Fruit fly (Drosophila melanogaster) whole organism, embryonic: ENCODE results near the gene Tmep.

Source experiments
- Blimp-1 ChIP-seq: fragments of 200-800 bp; sonication (Bioruptor generic); optimal IDR thresholded peaks from 3 replicates; lab custom pipeline; 2018; ENCODE audit warnings: missing biosample characterization, missing genetic modification characterization, mild to moderate bottlenecking, moderate library complexity, missing genetic modification reagents
- CG10321 ChIP-seq: fragments of 200-800 bp; sonication (Bioruptor generic); IDR thresholded peaks from 2 replicates; pipeline ENCODE4 v1.3.6; 2022; ENCODE audit warnings: missing biosample characterization, missing genetic modification characterization
- CG10462 ChIP-seq: fragments of 200-800 bp; sonication (Bioruptor generic); optimal IDR thresholded peaks from 2 replicates; lab custom pipeline; 2016; ENCODE audit warnings: missing biosample characterization, missing genetic modification characterization
- CG10543 ChIP-seq: fragments of 200-800 bp; sonication (Bioruptor generic); optimal IDR thresholded peaks from 3 replicates; lab custom pipeline; 2017; ENCODE audit warnings: missing biosample characterization, mild to moderate bottlenecking, missing genetic modification characterization, moderate library complexity
- CG10979 ChIP-seq: fragments of 200-800 bp; sonication (Bioruptor generic); optimal IDR thresholded peaks from 2 replicates; lab custom pipeline; 2018; ENCODE audit warnings: missing biosample characterization, mild to moderate bottlenecking, missing genetic modification characterization, moderate library complexity
- CG15011 ChIP-seq: fragments of 200-800 bp; sonication (Bioruptor generic); optimal IDR thresholded peaks from 3 replicates; lab custom pipeline; 2018; ENCODE audit warnings: missing biosample characterization, mild to moderate bottlenecking, missing genetic modification characterization
- CG15479 ChIP-seq: fragments of 200-800 bp; sonication (Bioruptor generic); optimal IDR thresholded peaks from 3 replicates; lab custom pipeline; 2019; ENCODE audit warnings: missing biosample characterization, mild to moderate bottlenecking, missing genetic modification characterization, moderate library complexity
- CG2678 ChIP-seq: fragments of 200-800 bp; sonication (Bioruptor generic); optimal IDR thresholded peaks from 3 replicates; lab custom pipeline; 2019; ENCODE audit warnings: missing biosample characterization, mild to moderate bottlenecking, missing genetic modification characterization, moderate library complexity
- CG34224 ChIP-seq: fragments of 200-800 bp; sonication (Bioruptor generic); IDR thresholded peaks from 3 replicates; pipeline ENCODE4 v1.3.6; 2022; ENCODE audit warnings: missing biosample characterization, missing genetic modification characterization; ENCODE audit not compliant: partially characterized antibody
- CG34422 ChIP-seq: fragments of 200-800 bp; sonication (Bioruptor generic); IDR thresholded peaks from 3 replicates; pipeline ENCODE4 v1.3.6; 2022; ENCODE audit warnings: missing biosample characterization, missing genetic modification characterization
- CG4707 ChIP-seq: fragments of 200-800 bp; sonication (Bioruptor generic); optimal IDR thresholded peaks from 2 replicates; lab custom pipeline; 2018; ENCODE audit warnings: missing biosample characterization, mild to moderate bottlenecking, missing genetic modification characterization, moderate library complexity
- CG5180 ChIP-seq: fragments of 200-800 bp; sonication (Bioruptor generic); optimal IDR thresholded peaks from 3 replicates; lab custom pipeline; 2017; ENCODE audit warnings: missing biosample characterization, missing genetic modification characterization, mild to moderate bottlenecking, moderate library complexity, missing genetic modification reagents
- CG6254 ChIP-seq: fragments of 200-800 bp; sonication (Bioruptor generic); optimal IDR thresholded peaks from 3 replicates; lab custom pipeline; 2017; ENCODE audit warnings: mild to moderate bottlenecking, missing biosample characterization, missing genetic modification reagents, missing genetic modification characterization
- CG6765 ChIP-seq: fragments of 200-800 bp; sonication (Bioruptor generic); optimal IDR thresholded peaks from 3 replicates; lab custom pipeline; 2017; ENCODE audit warnings: missing biosample characterization, mild to moderate bottlenecking, missing genetic modification characterization
- CG6791 ChIP-seq: fragments of 200-800 bp; sonication (Bioruptor generic); IDR thresholded peaks from 3 replicates; pipeline ENCODE4 v1.3.6; 2022; ENCODE audit warnings: missing biosample characterization, missing genetic modification characterization; ENCODE audit not compliant: partially characterized antibody
- CG7987 ChIP-seq: fragments of 200-800 bp; sonication (Bioruptor generic); optimal IDR thresholded peaks from 2 replicates; lab custom pipeline; 2018; ENCODE audit warnings: missing biosample characterization, mild to moderate bottlenecking, missing genetic modification characterization, moderate library complexity
- CG9437 ChIP-seq: fragments of 200-800 bp; sonication (Bioruptor generic); optimal IDR thresholded peaks from 2 replicates; lab custom pipeline; 2018; ENCODE audit warnings: missing biosample characterization, mild to moderate bottlenecking, missing genetic modification characterization
- CG9727 ChIP-seq: fragments of 200-800 bp; sonication (Bioruptor generic); optimal IDR thresholded peaks from 3 replicates; lab custom pipeline; 2017; ENCODE audit warnings: missing biosample characterization, mild to moderate bottlenecking, missing genetic modification characterization
- CTCF ChIP-seq: fragments of 200-800 bp; sonication (Bioruptor generic); optimal IDR thresholded peaks from 2 replicates; lab custom pipeline; 2017; ENCODE audit warnings: missing biosample characterization, mild to moderate bottlenecking, missing genetic modification characterization, moderate library complexity
- CrebB ChIP-seq: fragments of 200-800 bp; sonication (Bioruptor generic); optimal IDR thresholded peaks from 3 replicates; lab custom pipeline; 2018; ENCODE audit warnings: missing biosample characterization, mild to moderate bottlenecking, missing genetic modification characterization
- Deaf1 ChIP-seq: fragments of 200-800 bp; optimal IDR thresholded peaks from 3 replicates; lab custom pipeline; 2019; ENCODE audit warnings: missing biosample characterization, mild to moderate bottlenecking, missing genetic modification characterization, moderate library complexity
- Meics ChIP-seq: fragments of 200-800 bp; sonication (Bioruptor generic); optimal IDR thresholded peaks from 2 replicates; lab custom pipeline; 2017; ENCODE audit warnings: missing biosample characterization, mild to moderate bottlenecking, missing genetic modification characterization
- Rx ChIP-seq: fragments of 200-800 bp; sonication (Bioruptor generic); IDR thresholded peaks from 2 replicates; pipeline ENCODE4 v1.3.6; 2022; ENCODE audit warnings: missing biosample characterization, missing genetic modification characterization
- ac ChIP-seq: fragments of 200-800 bp; sonication (Bioruptor generic); optimal IDR thresholded peaks from 3 replicates; lab custom pipeline; 2017; ENCODE audit warnings: missing biosample characterization, mild to moderate bottlenecking, missing genetic modification characterization
- ara ChIP-seq: fragments of 200-800 bp; sonication (Bioruptor generic); IDR thresholded peaks from 2 replicates; pipeline ENCODE4 v1.3.6; 2022; ENCODE audit warnings: missing biosample characterization, missing genetic modification characterization
- bbx ChIP-seq: fragments of 200-800 bp; sonication (Bioruptor generic); IDR thresholded peaks from 2 replicates; pipeline ENCODE4 v1.3.6; 2022; ENCODE audit warnings: missing biosample characterization, missing genetic modification characterization; ENCODE audit not compliant: partially characterized antibody
- bsh ChIP-seq, 2 experiments: fragments of 200-800 bp; sonication (Bioruptor generic); optimal IDR thresholded peaks; 2 replicates each; lab custom pipeline; 2017 to 2018; ENCODE audit warnings: mild to moderate bottlenecking in 2 of 2, missing biosample characterization in 2 of 2, missing genetic modification characterization in 2 of 2, moderate library complexity in 1 of 2
- caup ChIP-seq: fragments of 200-800 bp; sonication (Bioruptor generic); optimal IDR thresholded peaks from 3 replicates; lab custom pipeline; 2017; ENCODE audit warnings: missing biosample characterization, mild to moderate bottlenecking, missing genetic modification characterization, moderate library complexity; ENCODE audit not compliant: severe bottlenecking
- chinmo ChIP-seq: fragments of 200-800 bp; sonication (Bioruptor generic); IDR thresholded peaks from 4 replicates; pipeline ENCODE4 v1.3.6; 2022; ENCODE audit warnings: missing biosample characterization, missing genetic modification characterization; ENCODE audit not compliant: partially characterized antibody
- crp ChIP-seq, 2 experiments: fragments of 200-800 bp; sonication (Bioruptor generic); optimal IDR thresholded peaks; 2 replicates in 1 of 2; 3 replicates in 1 of 2; lab custom pipeline; 2017; ENCODE audit warnings: missing biosample characterization in 2 of 2, missing genetic modification characterization in 2 of 2, mild to moderate bottlenecking in 1 of 2, moderate library complexity in 1 of 2
- cwo ChIP-seq: fragments of 200-800 bp; sonication (Bioruptor generic); optimal IDR thresholded peaks from 3 replicates; lab custom pipeline; 2017; ENCODE audit warnings: missing biosample characterization, missing genetic modification characterization, mild to moderate bottlenecking, moderate library complexity, missing genetic modification reagents
- exex ChIP-seq: fragments of 200-800 bp; sonication (Bioruptor generic); optimal IDR thresholded peaks from 4 replicates; lab custom pipeline; 2018; ENCODE audit warnings: missing biosample characterization, mild to moderate bottlenecking, missing genetic modification characterization, moderate library complexity
- gem ChIP-seq: fragments of 200-800 bp; sonication (Bioruptor generic); optimal IDR thresholded peaks from 2 replicates; lab custom pipeline; 2019; ENCODE audit warnings: missing biosample characterization, mild to moderate bottlenecking, missing genetic modification characterization, moderate library complexity
- gsb-n ChIP-seq: fragments of 200-800 bp; sonication (Bioruptor generic); optimal IDR thresholded peaks from 3 replicates; lab custom pipeline; 2018; ENCODE audit warnings: missing biosample characterization, mild to moderate bottlenecking, missing genetic modification characterization
- lab ChIP-seq: fragments of 200-800 bp; sonication (Bioruptor generic); optimal IDR thresholded peaks from 3 replicates; lab custom pipeline; 2017; ENCODE audit warnings: missing biosample characterization, missing genetic modification characterization, mild to moderate bottlenecking, moderate library complexity, missing genetic modification reagents
- nom ChIP-seq: fragments of 200-800 bp; sonication (Bioruptor generic); optimal IDR thresholded peaks from 2 replicates; lab custom pipeline; 2017; ENCODE audit warnings: missing biosample characterization, missing genetic modification characterization, mild to moderate bottlenecking, moderate library complexity, missing genetic modification reagents
- oc ChIP-seq: fragments of 200-800 bp; sonication (Bioruptor generic); optimal IDR thresholded peaks from 2 replicates; lab custom pipeline; 2018; ENCODE audit warnings: missing biosample characterization, mild to moderate bottlenecking, missing genetic modification characterization, moderate library complexity
- pfk ChIP-seq: fragments of 200-800 bp; sonication (Bioruptor generic); optimal IDR thresholded peaks from 2 replicates; lab custom pipeline; 2018; ENCODE audit warnings: missing biosample characterization, mild to moderate bottlenecking, missing genetic modification characterization, moderate library complexity
- schlank ChIP-seq: fragments of 200-800 bp; sonication (Bioruptor generic); optimal IDR thresholded peaks from 2 replicates; lab custom pipeline; 2018; ENCODE audit warnings: missing biosample characterization, mild to moderate bottlenecking, missing genetic modification characterization
- shn ChIP-seq: fragments of 200-800 bp; sonication (Bioruptor generic); optimal IDR thresholded peaks from 3 replicates; lab custom pipeline; 2016; ENCODE audit warnings: missing biosample characterization, missing genetic modification characterization
- slou ChIP-seq: fragments of 200-800 bp; sonication (Bioruptor generic); optimal IDR thresholded peaks from 3 replicates; lab custom pipeline; 2016; ENCODE audit warnings: missing biosample characterization, missing genetic modification characterization
- sna ChIP-seq: fragments of 200-800 bp; sonication (Bioruptor generic); IDR thresholded peaks from 2 replicates; pipeline ENCODE4 v1.3.6; 2022; ENCODE audit warnings: missing biosample characterization, missing genetic modification characterization; ENCODE audit not compliant: partially characterized antibody
- tup ChIP-seq: fragments of 200-800 bp; sonication (Bioruptor generic); optimal IDR thresholded peaks from 2 replicates; lab custom pipeline; 2016; ENCODE audit warnings: missing biosample characterization, mild to moderate bottlenecking, missing genetic modification characterization, moderate library complexity
- vvl ChIP-seq: fragments of 200-800 bp; sonication (Bioruptor generic); IDR thresholded peaks from 2 replicates; pipeline ENCODE4 v1.3.6; 2022; ENCODE audit warnings: missing biosample characterization, missing genetic modification characterization
- zen2 ChIP-seq: fragments of 200-800 bp; sonication (Bioruptor generic); IDR thresholded peaks from 3 replicates; pipeline ENCODE4 v1.3.6; 2022; ENCODE audit warnings: missing biosample characterization, missing genetic modification characterization; ENCODE audit not compliant: partially characterized antibody
- zfh2 ChIP-seq: fragments of 200-800 bp; sonication (Bioruptor generic); optimal IDR thresholded peaks from 2 replicates; lab custom pipeline; 2016; ENCODE audit warnings: missing biosample characterization, missing genetic modification characterization

Gene Tmep

dm6 chr3L:1546349-1547116 is 22.4 kb upstream of the Tmep start (continued):
- TF ChIP-seq CG34422 (peak; percentile 12; the same call in 1 of the 3 replicates), crp (GFP tag; optimal IDR thresholded peaks at IDR 0.05; lab: Kevin White, UChicago) (peak in 1 of 2 experiments; percentile 78), vvl (0 out of 2 replicates have a peak, but pooled peaks have one; percentile 21), cwo (GFP tag; lab: Kevin White, UChicago) (peak; percentile 76), ac (GFP tag; lab: Kevin White, UChicago) (no peak), pfk (GFP tag; lab: Kevin White, UChicago) (peak; percentile 27), CG10979 (tag; lab: Kevin White, UChicago) (peak; percentile 19), lab (peak; percentile 31), slou (GFP tag; lab: Kevin White, UChicago) (no peak), sna (GFP tag; lab: Robert Waterston, UW) (peak; percentile 40), schlank (tag; lab: Kevin White, UChicago) (peak; percentile 10), CTCF (peak; percentile 29), caup (GFP tag; lab: Kevin White, UChicago) (no peak), bsh (GFP tag; optimal IDR thresholded peaks at IDR 0.05; lab: Kevin White, UChicago) (peak in 1 of 2 experiments; percentile 47), Deaf1 (tag; lab: Kevin White, UChicago) (peak; percentile 83), CG9437 (GFP tag; lab: Kevin White, UChicago) (peak; percentile 84), CG15011 (no peak), zen2 (GFP tag; lab: Robert Waterston, UW) (peak; percentile 63; the same call in 1 of the 3 replicates), Blimp-1 (GFP tag; lab: Kevin White, UChicago) (peak; percentile 19), chinmo (GFP tag; lab: Robert Waterston, UW) (0 out of 4 replicates have a peak, but pooled peaks have one; percentile 78), CG10543 (peak; percentile 50), CG7987 (GFP tag; lab: Kevin White, UChicago) (peak; percentile 43), nom (peak; percentile 71), CG6791 (GFP tag; lab: Robert Waterston, UW) (0 out of 3 replicates have a peak, but pooled peaks have one; percentile 14), CG34224 (GFP tag; lab: Robert Waterston, UW) (0 out of 3 replicates have a peak, but pooled peaks have one; percentile 21), Meics (peak; percentile 40), zfh2 (GFP tag; lab: Kevin White, UChicago) (no peak), tup (GFP tag; lab: Kevin White, UChicago) (no peak), CG10462 (GFP tag; lab: Kevin White, UChicago) (peak; percentile 18), CrebB (peak; percentile 15), CG2678 (tag; lab: Kevin White, UChicago) (peak; percentile 0), bbx (GFP tag; lab: Robert Waterston, UW) (0 out of 2 replicates have a peak, but pooled peaks have one; percentile 6), gsb-n (tag; lab: Kevin White, UChicago) (peak; percentile 60), CG5180 (GFP tag; lab: Kevin White, UChicago) (peak; percentile 14), CG15479 (GFP tag; lab: Kevin White, UChicago) (peak; percentile 52), Rx (no peak), CG10321 (peak; percentile 86), CG6765 (GFP tag; lab: Kevin White, UChicago) (peak; percentile 39), oc (no peak), ara (GFP tag; lab: Robert Waterston, UW) (peak; percentile 36; the same call in 1 of the 2 replicates), shn (GFP tag; lab: Kevin White, UChicago) (peak; percentile 42), CG4707 (GFP tag; lab: Kevin White, UChicago) (peak; percentile 13), exex (tag; lab: Kevin White, UChicago) (peak; percentile 22), CG6254 (peak; percentile 15), gem (tag; lab: Kevin White, UChicago) (peak; percentile 13), CG9727 (GFP tag; lab: Kevin White, UChicago) (peak; percentile 47)
